Fruit fly (Drosophila melanogaster) whole organism, prepupa: ENCODE measurements around the gene U4-U6-60K.

Experiments
- CG10631 ChIP-seq: fragments of 200-800 bp; sonication (Bioruptor generic); optimal IDR thresholded peaks from 2 replicates; lab custom pipeline; 2016; ENCODE audit warnings: missing biosample characterization, missing genetic modification characterization
- CG16779 ChIP-seq: fragments of 200-800 bp; sonication (Bioruptor generic); optimal IDR thresholded peaks from 3 replicates; lab custom pipeline; 2017; ENCODE audit warnings: missing biosample characterization, mild to moderate bottlenecking, missing genetic modification characterization
- CG32006 ChIP-seq: fragments of 200-800 bp; sonication (Bioruptor generic); optimal IDR thresholded peaks from 3 replicates; lab custom pipeline; 2017; ENCODE audit warnings: missing biosample characterization, mild to moderate bottlenecking, missing genetic modification characterization
- CG4318 ChIP-seq: fragments of 200-800 bp; sonication (Bioruptor generic); optimal IDR thresholded peaks from 3 replicates; lab custom pipeline; 2017; ENCODE audit warnings: missing biosample characterization, mild to moderate bottlenecking, missing genetic modification characterization
- CG6808 ChIP-seq: fragments of 200-800 bp; sonication (Bioruptor generic); optimal IDR thresholded peaks from 3 replicates; lab custom pipeline; 2017; ENCODE audit warnings: missing biosample characterization, missing genetic modification characterization, mild to moderate bottlenecking, moderate library complexity, missing genetic modification reagents
- CG6854 ChIP-seq: fragments of 200-800 bp; sonication (Bioruptor generic); optimal IDR thresholded peaks from 2 replicates; lab custom pipeline; 2017; ENCODE audit warnings: missing biosample characterization, mild to moderate bottlenecking, missing genetic modification characterization
- Smox ChIP-seq: fragments of 200-800 bp; sonication (Bioruptor generic); optimal IDR thresholded peaks from 3 replicates; lab custom pipeline; 2016; ENCODE audit warnings: missing biosample characterization, missing genetic modification characterization
- Sox102F ChIP-seq: fragments of 200-800 bp; sonication (Bioruptor generic); optimal IDR thresholded peaks from 2 replicates; lab custom pipeline; 2016; ENCODE audit warnings: missing biosample characterization, mild to moderate bottlenecking, missing genetic modification characterization
- dac ChIP-seq: fragments of 200-800 bp; sonication (Bioruptor generic); optimal IDR thresholded peaks from 2 replicates; lab custom pipeline; 2017; ENCODE audit warnings: missing biosample characterization, mild to moderate bottlenecking, missing genetic modification characterization
- eg ChIP-seq: fragments of 200-800 bp; sonication (Bioruptor generic); IDR thresholded peaks from 3 replicates; pipeline ENCODE4 v1.3.6; 2022; ENCODE audit warnings: missing biosample characterization, missing genetic modification characterization
- salr ChIP-seq, 2 experiments: fragments of 200-800 bp; sonication (Bioruptor generic); optimal IDR thresholded peaks; 3 replicates each; lab custom pipeline; 2016 to 2018; ENCODE audit warnings: missing biosample characterization in 2 of 2, missing genetic modification characterization in 2 of 2, mild to moderate bottlenecking in 1 of 2

DNA sequence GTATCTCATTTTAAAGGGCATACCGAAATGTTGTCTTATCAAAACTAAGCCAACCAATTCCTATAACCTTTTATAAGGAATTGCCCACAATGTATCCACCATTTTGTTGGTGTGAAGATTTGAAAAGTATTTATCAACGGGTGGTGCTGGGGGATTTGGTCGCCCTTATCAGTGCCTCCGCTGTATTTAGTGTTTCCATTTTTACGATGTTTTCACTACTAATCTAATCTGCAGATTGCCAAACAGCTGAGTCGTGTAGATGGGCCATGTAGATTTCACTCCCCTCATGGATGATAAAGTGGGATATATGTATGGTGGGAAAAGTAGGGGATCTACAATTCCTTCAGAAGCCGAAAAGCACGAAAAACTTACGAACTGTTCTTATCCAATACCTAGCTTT, 17.7 kb upstream of the U4-U6-60K start:
- TF ChIP-seq CG16779 (no peak), CG10631 (no peak), eg (GFP tag; lab: Robert Waterston, UW) (no peak), Sox102F (no peak), CG32006 (GFP tag; lab: Kevin White, UChicago) (no peak), salr (GFP tag; optimal IDR thresholded peaks at IDR 0.05; lab: Kevin White, UChicago) (no peak), CG4318 (GFP tag; lab: Kevin White, UChicago) (no peak), CG6854 (GFP tag; lab: Kevin White, UChicago) (no peak), dac (GFP tag; lab: Kevin White, UChicago) (no peak), Smox (GFP tag; lab: Kevin White, UChicago) (no peak), CG6808 (GFP tag; lab: Kevin White, UChicago) (no peak)
